Fruit fly (Drosophila melanogaster): Measurements from ENCODE around the gene PMCA.
A peak's percentile ranks its signal among the peaks of the same experiment; 100 is the strongest.

The PMCA gene

DNA sequence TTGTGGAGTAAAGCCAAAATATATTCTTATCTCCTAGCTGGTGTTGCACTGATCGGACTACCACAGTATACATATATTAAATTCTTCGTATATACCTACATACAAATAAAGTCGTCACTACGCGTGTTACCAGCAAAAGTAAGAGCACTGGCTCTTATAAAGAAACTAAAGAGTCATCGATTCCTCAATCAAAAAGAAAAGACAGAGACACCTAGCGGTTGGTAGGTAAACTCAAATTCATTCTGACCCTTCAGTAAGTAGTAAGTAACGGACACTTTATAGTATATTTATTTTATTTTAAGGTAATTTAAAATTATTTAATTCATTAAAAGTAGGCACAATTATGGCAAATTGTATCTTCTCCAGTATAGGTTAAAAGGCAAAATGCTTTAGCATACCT, 45.6 kb upstream of the PMCA start (continued):
- TF ChIP-seq sug (tag; optimal IDR thresholded peaks at IDR 0.05) (no peak), CG15011 (GFP tag; optimal IDR thresholded peaks at IDR 0.05) (peak; percentile 44), Ptx1 (GFP tag; IDR thresholded peaks at IDR 0.05) (no peak), CG15696 (tag; optimal IDR thresholded peaks at IDR 0.05) (peak; percentile 36), unc-4 (GFP tag; IDR thresholded peaks at IDR 0.05; ENCODE audit: partially characterized antibody) (no peak), CG6813 (GFP tag; optimal IDR thresholded peaks at IDR 0.05) (peak; percentile 64), CG10462 (GFP tag; optimal IDR thresholded peaks at IDR 0.05) (no peak), sisA (GFP tag; IDR thresholded peaks at IDR 0.05) (no peak), trh (GFP tag; optimal IDR thresholded peaks at IDR 0.05) (no peak), Taf1 (GFP tag; IDR thresholded peaks at IDR 0.05) (no peak), Eip74EF (GFP tag; optimal IDR thresholded peaks at IDR 0.05) (peak in 1 of 2 experiments; percentile 48), CG9215 (GFP tag; IDR thresholded peaks at IDR 0.05) (no peak), CG8944 (GFP tag; optimal IDR thresholded peaks at IDR 0.05) (no peak), gcm2 (GFP tag; optimal IDR thresholded peaks at IDR 0.05) (no peak), chif (GFP tag; optimal IDR thresholded peaks at IDR 0.05) (no peak), Dll (GFP tag; IDR thresholded peaks at IDR 0.05; ENCODE audit: partially characterized antibody) (no peak), YL-1 (GFP tag; optimal IDR thresholded peaks at IDR 0.05) (no peak), HLH4C (GFP tag; IDR thresholded peaks at IDR 0.05; ENCODE audit: partially characterized antibody) (no peak), Doc2 (GFP tag; IDR thresholded peaks at IDR 0.05) (no peak), Ssrp (tag; optimal IDR thresholded peaks at IDR 0.05) (no peak), gro (GFP tag; optimal IDR thresholded peaks at IDR 0.05) (no peak), Dad (GFP tag; optimal IDR thresholded peaks at IDR 0.05) (no peak), gsb-n (tag; optimal IDR thresholded peaks at IDR 0.05) (peak; percentile 51), nau (GFP tag; optimal IDR thresholded peaks at IDR 0.05) (peak; percentile 68), fd102C (GFP tag; optimal IDR thresholded peaks at IDR 0.05) (peak; percentile 49), Nf-YB (GFP tag; optimal IDR thresholded peaks at IDR 0.05) (peak; percentile 37), insv (GFP tag; optimal IDR thresholded peaks at IDR 0.05) (peak in 1 of 2 experiments; percentile 18), caup (GFP tag; optimal IDR thresholded peaks at IDR 0.05; ENCODE audit: severe bottlenecking) (peak; percentile 67), Blimp-1 (GFP tag; optimal IDR thresholded peaks at IDR 0.05) (no peak), Xrp1 (GFP tag; IDR thresholded peaks at IDR 0.05) (peak; percentile 58; the same call in 1 of the 2 replicates), CG10979 (tag; optimal IDR thresholded peaks at IDR 0.05) (peak; percentile 65), CG5245 (GFP tag; optimal IDR thresholded peaks at IDR 0.05) (peak; percentile 45), Bdp1 (GFP tag; optimal IDR thresholded peaks at IDR 0.05) (no peak), CG6765 (GFP tag; optimal IDR thresholded peaks at IDR 0.05) (peak; percentile 46), Deaf1 (tag; optimal IDR thresholded peaks at IDR 0.05) (no peak), CG8478 (optimal IDR thresholded peaks at IDR 0.05) (no peak), CG18599 (GFP tag; optimal IDR thresholded peaks at IDR 0.05) (peak; percentile 27), chm (GFP tag; IDR thresholded peaks at IDR 0.05) (no peak; the same call in 1 of the 2 replicates), Neu2 (GFP tag; optimal IDR thresholded peaks at IDR 0.05; ENCODE audit: borderline replicate concordance) (no peak), nom (GFP tag; optimal IDR thresholded peaks at IDR 0.05) (peak; percentile 67), lilli (GFP tag; optimal IDR thresholded peaks at IDR 0.05) (no peak), Side (GFP tag; optimal IDR thresholded peaks at IDR 0.05) (peak; percentile 7), CG12219 (GFP tag; optimal IDR thresholded peaks at IDR 0.05) (peak; percentile 67), D19A (tag; optimal IDR thresholded peaks at IDR 0.05) (peak; percentile 60), Dip2 (GFP tag; IDR thresholded peaks at IDR 0.05) (no peak), CG8281 (tag; optimal IDR thresholded peaks at IDR 0.05) (peak; percentile 9), pita (GFP tag; optimal IDR thresholded peaks at IDR 0.05) (no peak), CG14667 (GFP tag; IDR thresholded peaks at IDR 0.05) (no peak), Drgx (GFP tag; IDR thresholded peaks at IDR 0.05) (no peak), D (optimal IDR thresholded peaks at IDR 0.05) (no peak), D (GFP tag; optimal IDR thresholded peaks at IDR 0.05) (peak; percentile 41)

Measured in whole organism, embryonic.